Worm (Caenorhabditis elegans) whole organism, midembryonic: ENCODE results near the gene lsm-8.

Source experiments
- T22C8.4 ChIP-seq: fragments of 200-800 bp; sonication (Bioruptor generic); IDR thresholded peaks from 2 replicates; pipeline ENCODE4 v1.3.6; 2022; ENCODE audit warnings: missing genetic modification characterization, missing compliant biosample characterization
- cog-1 ChIP-seq: sonication (generic microtip); optimal IDR thresholded peaks from 2 replicates; lab custom pipeline; 2016; ENCODE audit warnings: missing genetic modification characterization, missing compliant biosample characterization
- flt-1 ChIP-seq: fragments of 200-800 bp; sonication (Bioruptor generic); IDR thresholded peaks from 2 replicates; pipeline ENCODE4 v1.3.6; 2022; ENCODE audit warnings: missing genetic modification characterization, missing compliant biosample characterization
- klf-2 ChIP-seq: fragments of 200-800 bp; sonication (Bioruptor generic); conservative IDR thresholded peaks from 2 replicates; pipeline ENCODE4 v1.3.6; 2022; ENCODE audit warnings: missing genetic modification reagents, missing genetic modification characterization, missing compliant biosample characterization
- ref-1 ChIP-seq: fragments of 200-800 bp; sonication (Bioruptor generic); conservative IDR thresholded peaks from 2 replicates; pipeline ENCODE4 v1.3.6; 2022; ENCODE audit warnings: missing genetic modification reagents, missing genetic modification characterization, missing compliant biosample characterization
- ztf-23 ChIP-seq: fragments of 200-800 bp; sonication (Bioruptor generic); IDR thresholded peaks from 2 replicates; pipeline ENCODE4 v1.3.6; 2022; ENCODE audit warnings: missing genetic modification reagents, missing genetic modification characterization, missing compliant biosample characterization
- ztf-29 ChIP-seq: fragments of 200-800 bp; sonication (Bioruptor generic); IDR thresholded peaks from 2 replicates; pipeline ENCODE4 v1.3.6; 2022; ENCODE audit warnings: missing genetic modification reagents, missing genetic modification characterization, missing compliant biosample characterization

DNA sequence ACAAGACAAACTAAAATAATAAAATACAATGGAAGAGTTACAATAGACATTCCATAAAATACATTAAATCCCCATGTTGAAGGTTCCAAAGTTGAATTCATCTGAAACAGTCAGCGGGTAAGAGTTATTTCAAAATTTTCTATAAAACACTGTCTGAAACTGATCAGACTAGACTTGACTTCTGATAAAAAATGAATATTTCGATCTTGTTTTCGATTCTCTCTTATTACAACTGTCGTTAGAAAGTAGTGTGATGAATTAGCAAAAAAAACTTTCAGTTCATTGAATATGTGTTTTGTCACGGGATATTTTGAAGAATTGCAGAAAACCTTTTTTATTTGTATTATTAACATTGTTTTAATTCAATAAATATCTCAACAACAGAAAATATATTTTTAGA lies 24.6 kb upstream of the lsm-8 start, which contains the start of gene srv-26:
- TF ChIP-seq flt-1 (GFP tag; lab: Robert Waterston, UW), result no peak
- no peak for TF ChIP-seq klf-2 (GFP tag; lab: Robert Waterston, UW)
- no peak for TF ChIP-seq ztf-29 (GFP tag; lab: Robert Waterston, UW)
- no peak for TF ChIP-seq T22C8.4 (GFP tag; lab: Robert Waterston, UW)
- no peak for TF ChIP-seq ref-1 (GFP tag; lab: Robert Waterston, UW)
- no peak for TF ChIP-seq ztf-23 (GFP tag; lab: Robert Waterston, UW)
- no peak for TF ChIP-seq cog-1 (tag; lab: Kevin White, UChicago)
